Worm (Caenorhabditis elegans): ENCODE measurements around the gene H12D21.10.
"Not testable (repeated sequence)": the region's sequence is repeated elsewhere in the genome, so short reads cannot be mapped to it uniquely, and the experiment has no call there.

The H12D21.10 gene

DNA sequence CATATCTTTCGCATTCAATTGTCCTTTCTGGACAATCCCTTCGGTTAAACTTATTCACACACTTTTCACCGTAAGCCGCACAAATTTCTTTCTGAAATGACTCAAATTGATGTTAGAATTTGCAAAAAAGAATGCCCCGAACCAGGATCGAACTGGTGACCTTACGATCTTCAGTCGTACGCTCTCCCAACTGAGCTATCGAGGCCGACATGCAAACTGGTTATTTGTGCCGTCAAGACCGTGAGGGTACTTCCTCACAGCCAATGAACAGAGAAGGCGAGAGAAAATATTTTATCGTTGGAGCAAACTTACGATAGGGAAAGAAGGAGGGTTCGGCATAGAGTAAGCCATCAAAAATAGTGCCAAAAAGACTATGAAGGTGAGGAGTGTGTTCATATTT lies 23.3 kb upstream of the H12D21.10 start (continued):
- no peak for TF ChIP-seq hlh-17 (GFP tag; optimal IDR thresholded peaks at IDR 0.05; ENCODE audit: borderline replicate concordance)
- no peak for TF ChIP-seq mef-2 (tag; optimal IDR thresholded peaks at IDR 0.05)
- no peak for TF ChIP-seq Y116A8C.19 (tag; optimal IDR thresholded peaks at IDR 0.05; ENCODE audit: borderline replicate concordance)
- TF ChIP-seq nhr-19 (GFP tag; conservative IDR thresholded peaks at IDR 0.05), result peak; percentile 55
- TF ChIP-seq hpl-2 (GFP tag; optimal IDR thresholded peaks at IDR 0.05), result no peak
- TF ChIP-seq jun-1 (tag; optimal IDR thresholded peaks at IDR 0.05), result no peak
- no peak for TF ChIP-seq pqm-1 (tag; optimal IDR thresholded peaks at IDR 0.05)
- no peak for TF ChIP-seq unc-98 (GFP tag; IDR thresholded peaks at IDR 0.05)
- no peak for TF ChIP-seq nhr-237 (tag; optimal IDR thresholded peaks at IDR 0.05)
- TF ChIP-seq isw-1 (GFP tag; IDR thresholded peaks at IDR 0.05), result no peak
- TF ChIP-seq fkh-10 (GFP tag; optimal IDR thresholded peaks at IDR 0.05), result no peak
- TF ChIP-seq sox-4 (tag; optimal IDR thresholded peaks at IDR 0.05), result no peak
- TF ChIP-seq swsn-7 (tag; optimal IDR thresholded peaks at IDR 0.05), result peak; percentile 56
- no peak for TF ChIP-seq mab-9 (GFP tag; IDR thresholded peaks at IDR 0.05)
- no peak for TF ChIP-seq elt-3 (tag; optimal IDR thresholded peaks at IDR 0.05)
- TF ChIP-seq lsy-2 (tag; optimal IDR thresholded peaks at IDR 0.05), result peak; percentile 0 to 40
- no peak for TF ChIP-seq irx-1 (tag; optimal IDR thresholded peaks at IDR 0.05)
- no peak for TF ChIP-seq pax-3 (tag; optimal IDR thresholded peaks at IDR 0.05)
- peak; percentile 48; the same call in 1 of the 2 replicates for TF ChIP-seq grh-1 (GFP tag; IDR thresholded peaks at IDR 0.05)
- TF ChIP-seq zip-4 (GFP tag; optimal IDR thresholded peaks at IDR 0.05), result no peak
- peak; percentile 62 for TF ChIP-seq mep-1 (tag; optimal IDR thresholded peaks at IDR 0.05)
- no peak for TF ChIP-seq hlh-4 (tag; optimal IDR thresholded peaks at IDR 0.05)
- peak; percentile 61 for TF ChIP-seq nhr-71 (tag; optimal IDR thresholded peaks at IDR 0.05)
- no peak for TF ChIP-seq ceh-63 (GFP tag; optimal IDR thresholded peaks at IDR 0.05)
- peak; percentile 44 for TF ChIP-seq dsc-1 (tag; optimal IDR thresholded peaks at IDR 0.05)
- no peak for TF ChIP-seq egl-27 (tag; optimal IDR thresholded peaks at IDR 0.05)
- peak; percentile 25 for TF ChIP-seq xbp-1 (tag; optimal IDR thresholded peaks at IDR 0.05)
- no peak for TF ChIP-seq unc-30 (tag; optimal IDR thresholded peaks at IDR 0.05)
- no peak for TF ChIP-seq pag-3 (tag; optimal IDR thresholded peaks at IDR 0.05; ENCODE audit: borderline replicate concordance, insufficient read depth)
- TF ChIP-seq tlp-1 (tag; optimal IDR thresholded peaks at IDR 0.05), result no peak
- no peak for TF ChIP-seq efl-3 (GFP tag; optimal IDR thresholded peaks at IDR 0.05)
- peak; percentile 48 for TF ChIP-seq nhr-20 (tag; optimal IDR thresholded peaks at IDR 0.05)
- TF ChIP-seq alr-1 (tag; optimal IDR thresholded peaks at IDR 0.05; ENCODE audit: borderline replicate concordance), result no peak
- TF ChIP-seq rnt-1 (tag; optimal IDR thresholded peaks at IDR 0.05), result peak; percentile 79
- TF ChIP-seq zag-1 (tag; optimal IDR thresholded peaks at IDR 0.05), result no peak
- TF ChIP-seq C04F5.9 (tag; optimal IDR thresholded peaks at IDR 0.05), result no peak
- peak; percentile 20 for TF ChIP-seq elt-2 (tag; optimal IDR thresholded peaks at IDR 0.05)
- TF ChIP-seq ztf-4 (tag; optimal IDR thresholded peaks at IDR 0.05), result no peak
- no peak for TF ChIP-seq egl-13 (tag; optimal IDR thresholded peaks at IDR 0.05)
- TF ChIP-seq snu-23 (GFP tag; optimal IDR thresholded peaks at IDR 0.05), result peak; percentile 69
- TF ChIP-seq nhr-11 (tag; optimal IDR thresholded peaks at IDR 0.05), result no peak

DNA sequence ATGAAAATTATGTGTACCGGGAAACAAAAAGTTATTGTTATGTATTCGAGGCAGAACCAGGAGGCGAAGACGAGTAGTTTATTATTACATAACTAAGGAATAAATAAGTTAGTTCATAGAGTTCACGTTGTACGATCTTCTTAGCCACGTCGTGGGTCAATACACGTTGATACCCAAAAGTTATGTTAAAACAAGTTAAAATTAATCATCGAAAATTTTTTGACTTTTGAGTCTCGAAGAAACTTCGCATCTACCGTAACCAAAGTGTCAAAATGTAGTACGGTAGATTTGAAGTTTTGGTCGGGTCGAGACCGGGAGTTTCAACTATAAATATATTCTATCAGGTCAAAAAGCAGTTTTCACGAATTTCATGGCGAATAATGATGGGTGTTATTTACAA lies 22.9 kb upstream of the H12D21.10 start, which contains the start of gene ZC412.10:
Gene ZC412.10, minus strand, starts transcription at position 101 of the 400 bp plus-strand sequence.
- TF ChIP-seq lin-39 (tag; optimal IDR thresholded peaks at IDR 0.05); unc-98 (GFP tag; IDR thresholded peaks at IDR 0.05); nhr-84 (tag; optimal IDR thresholded peaks at IDR 0.05): not testable (repeated sequence)
